Worm (Caenorhabditis elegans) whole organism, mixed stage, embryonic: Measurements from ENCODE around the gene rpb-6.

Experiments
- blmp-1 ChIP-seq: fragments of 150-350 bp; optimal IDR thresholded peaks from 2 replicates; lab custom pipeline; 2014; ENCODE audit warnings: missing biosample characterization, missing genetic modification characterization
- ceh-43 ChIP-seq: fragments of 200-800 bp; sonication (Bioruptor generic); optimal IDR thresholded peaks from 2 replicates; lab custom pipeline; 2018; ENCODE audit warnings: mild to moderate bottlenecking, missing genetic modification characterization, moderate library complexity, missing compliant biosample characterization
- elt-3 ChIP-seq: fragments of 150-350 bp; optimal IDR thresholded peaks from 2 replicates; lab custom pipeline; 2014; ENCODE audit warnings: missing biosample characterization, missing genetic modification characterization
- lsy-2 ChIP-seq: fragments of 150-350 bp; optimal IDR thresholded peaks from 2 replicates; lab custom pipeline; 2014; ENCODE audit warnings: missing biosample characterization, missing genetic modification characterization
- nhr-28 ChIP-seq: fragments of 150-350 bp; optimal IDR thresholded peaks from 2 replicates; lab custom pipeline; 2014; ENCODE audit warnings: missing biosample characterization, missing genetic modification characterization
- nhr-76 ChIP-seq: sonication (generic microtip); optimal IDR thresholded peaks from 2 replicates; lab custom pipeline; 2017; ENCODE audit warnings: missing biosample characterization, missing genetic modification characterization
- ztf-11 ChIP-seq: fragments of 150-350 bp; optimal IDR thresholded peaks from 2 replicates; lab custom pipeline; 2014; ENCODE audit warnings: missing biosample characterization, missing genetic modification characterization

DNA sequence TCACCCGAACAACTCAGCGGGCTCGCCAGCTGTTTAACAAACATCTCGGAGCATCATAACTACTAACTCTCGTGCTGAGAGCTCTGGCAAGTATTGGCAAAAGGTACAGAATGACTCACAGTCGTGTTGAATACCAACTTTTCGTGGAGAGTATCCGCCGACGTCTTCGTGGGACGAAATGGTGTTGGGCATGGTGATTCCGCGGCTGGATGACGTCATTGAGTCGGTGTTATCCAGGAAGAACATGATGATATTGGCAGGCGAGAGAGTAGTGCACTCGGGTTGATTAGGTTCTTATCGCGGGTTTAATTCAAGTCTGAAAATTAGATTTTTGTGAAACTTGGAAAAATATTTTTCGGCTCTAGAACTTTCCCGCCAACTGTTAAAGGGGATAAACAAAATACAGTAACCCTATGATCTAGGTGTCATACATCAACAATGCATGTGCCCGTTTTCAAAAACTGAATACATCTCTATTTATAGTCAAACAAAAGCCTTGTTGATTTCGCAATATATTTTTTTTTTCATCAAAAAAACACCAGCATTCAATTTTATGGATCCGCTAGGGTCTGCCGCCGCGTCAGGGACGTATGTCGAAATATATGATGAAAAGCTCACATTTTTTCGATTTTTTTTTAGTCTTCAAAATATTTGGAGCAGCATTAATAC lies 25.7 kb upstream of the rpb-6 start:
- TF ChIP-seq ztf-11 (tag; lab: Kevin White, UChicago) (no peak), lsy-2 (tag; lab: Kevin White, UChicago) (no peak), nhr-76 (tag; lab: Kevin White, UChicago) (no peak), elt-3 (tag; lab: Kevin White, UChicago) (no peak), nhr-28 (tag; lab: Kevin White, UChicago) (no peak), ceh-43 (no peak), blmp-1 (tag; lab: Kevin White, UChicago) (no peak)
